Fruit fly (Drosophila melanogaster): ENCODE measurements around the gene CG14074.

DNA sequence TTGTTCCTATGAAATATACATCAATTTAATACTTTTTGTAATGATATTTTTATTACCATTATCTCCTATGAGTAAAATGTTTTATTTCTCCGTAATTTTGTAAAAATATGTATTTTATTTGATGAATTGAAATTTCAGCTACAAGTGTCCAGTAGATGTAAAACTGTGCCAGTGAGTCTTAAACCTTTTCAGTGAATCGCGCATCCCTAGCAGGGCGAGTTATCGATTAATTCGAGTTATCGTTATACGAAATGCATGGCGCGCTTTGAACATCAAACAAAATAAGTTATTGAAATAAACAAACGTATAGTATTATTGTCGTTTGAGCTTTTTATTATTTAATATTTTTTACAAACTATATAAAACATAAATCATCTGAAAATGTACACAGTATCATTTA, 37.7 kb upstream of the CG14074 start:
- TF ChIP-seq psq (optimal IDR thresholded peaks at IDR 0.05) = no peak
- TF ChIP-seq h (optimal IDR thresholded peaks at IDR 0.05) = no peak
- no peak for TF ChIP-seq ttk (optimal IDR thresholded peaks at IDR 0.05)

Data from Kc167 (cell line).